Worm (Caenorhabditis elegans) whole organism, L3 larva: ENCODE data around the gene C09F12.2.

Source experiments
- R02D3.7 ChIP-seq: fragments of 150-350 bp; optimal IDR thresholded peaks from 2 replicates; lab custom pipeline; 2014; ENCODE audit warnings: missing biosample characterization, missing genetic modification characterization
- ZK546.5 ChIP-seq: sonication (generic microtip); optimal IDR thresholded peaks from 2 replicates; lab custom pipeline; 2017; ENCODE audit warnings: missing biosample characterization, missing genetic modification characterization
- ceh-16 ChIP-seq: sonication (generic microtip); optimal IDR thresholded peaks from 2 replicates; lab custom pipeline; 2017; ENCODE audit warnings: missing biosample characterization, missing genetic modification characterization
- ceh-28 ChIP-seq: fragments of 150-350 bp; optimal IDR thresholded peaks from 2 replicates; lab custom pipeline; 2014; ENCODE audit warnings: missing biosample characterization, missing genetic modification reagents, missing genetic modification characterization
- ceh-82 ChIP-seq: fragments of 150-350 bp; optimal IDR thresholded peaks from 2 replicates; lab custom pipeline; 2014; ENCODE audit warnings: missing biosample characterization, missing genetic modification characterization
- ceh-9 ChIP-seq: sonication (generic microtip); optimal IDR thresholded peaks from 2 replicates; lab custom pipeline; 2018; ENCODE audit warnings: missing biosample characterization, missing genetic modification characterization
- egl-27 ChIP-seq: sonication (generic microtip); optimal IDR thresholded peaks from 4 replicates; lab custom pipeline; 2017; ENCODE audit warnings: missing biosample characterization, missing genetic modification reagents, missing genetic modification characterization
- egl-5 ChIP-seq: fragments of 150-350 bp; optimal IDR thresholded peaks from 2 replicates; lab custom pipeline; 2017; ENCODE audit warnings: missing biosample characterization, missing genetic modification reagents, missing genetic modification characterization, inconsistent platforms
- elt-1 ChIP-seq: fragments of 150-350 bp; optimal IDR thresholded peaks from 2 replicates; lab custom pipeline; 2014; ENCODE audit warnings: missing biosample characterization, missing genetic modification characterization
- elt-2 ChIP-seq: sonication (generic microtip); optimal IDR thresholded peaks from 2 replicates; lab custom pipeline; 2016; ENCODE audit warnings: missing genetic modification reagents, mild to moderate bottlenecking, missing genetic modification characterization, missing compliant biosample characterization
- elt-3 ChIP-seq, 3 experiments: fragments of 150-350 bp in 1 of 3; sonication (generic microtip) in 2 of 3; optimal IDR thresholded peaks; 2 replicates in 2 of 3; 4 replicates in 1 of 3; lab custom pipeline; 2014 to 2017; ENCODE audit warnings: missing biosample characterization in 3 of 3, missing genetic modification characterization in 3 of 3
- fos-1 ChIP-seq: fragments of 150-350 bp; optimal IDR thresholded peaks from 2 replicates; lab custom pipeline; 2014; ENCODE audit warnings: missing biosample characterization, missing genetic modification characterization
- hmg-11 ChIP-seq: sonication (generic microtip); optimal IDR thresholded peaks from 2 replicates; lab custom pipeline; 2016; ENCODE audit warnings: missing genetic modification characterization, missing compliant biosample characterization
- jun-1 ChIP-seq: fragments of 150-350 bp; optimal IDR thresholded peaks from 2 replicates; lab custom pipeline; 2014; ENCODE audit warnings: missing biosample characterization, missing genetic modification reagents, missing genetic modification characterization
- lin-15B ChIP-seq: fragments of 150-350 bp; optimal IDR thresholded peaks from 2 replicates; lab custom pipeline; 2014; ENCODE audit warnings: missing biosample characterization, missing genetic modification characterization
- lin-39 ChIP-seq: fragments of 150-350 bp; optimal IDR thresholded peaks from 2 replicates; lab custom pipeline; 2018; ENCODE audit warnings: missing biosample characterization, missing genetic modification reagents, missing genetic modification characterization
- lsy-12 ChIP-seq: sonication (generic microtip); optimal IDR thresholded peaks from 2 replicates; lab custom pipeline; 2016; ENCODE audit warnings: mild to moderate bottlenecking, missing genetic modification characterization, missing compliant biosample characterization
- mdl-1 ChIP-seq: fragments of 150-350 bp; optimal IDR thresholded peaks from 2 replicates; lab custom pipeline; 2014; ENCODE audit warnings: missing biosample characterization, missing genetic modification characterization
- mml-1 ChIP-seq: fragments of 150-350 bp; sonication (generic microtip); optimal IDR thresholded peaks from 3 replicates; lab custom pipeline; 2014; ENCODE audit warnings: missing biosample characterization, missing genetic modification characterization
- nfya-1 ChIP-seq: sonication (generic microtip); optimal IDR thresholded peaks from 2 replicates; lab custom pipeline; 2017; ENCODE audit warnings: missing genetic modification characterization, mild to moderate bottlenecking, missing compliant biosample characterization, antibody characterized with exemption, moderate library complexity; ENCODE audit not compliant: insufficient read depth
- nhr-12 ChIP-seq: fragments of 150-350 bp; optimal IDR thresholded peaks from 2 replicates; lab custom pipeline; 2014; ENCODE audit warnings: missing biosample characterization, missing genetic modification characterization
- nhr-23 ChIP-seq: fragments of 150-350 bp; optimal IDR thresholded peaks from 2 replicates; lab custom pipeline; 2014; ENCODE audit warnings: missing biosample characterization, missing genetic modification reagents, missing genetic modification characterization
- nhr-25 ChIP-seq: sonication (generic microtip); optimal IDR thresholded peaks from 2 replicates; lab custom pipeline; 2017; ENCODE audit warnings: missing biosample characterization, missing genetic modification characterization
- nhr-28 ChIP-seq: fragments of 150-350 bp; optimal IDR thresholded peaks from 2 replicates; lab custom pipeline; 2014; ENCODE audit warnings: missing biosample characterization, missing genetic modification characterization
- nhr-43 ChIP-seq: sonication (generic microtip); optimal IDR thresholded peaks from 2 replicates; lab custom pipeline; 2016; ENCODE audit warnings: mild to moderate bottlenecking, missing genetic modification characterization, missing compliant biosample characterization; ENCODE audit not compliant: poor library complexity, severe bottlenecking
- nhr-67 ChIP-seq: fragments of 150-350 bp; optimal IDR thresholded peaks from 2 replicates; lab custom pipeline; 2014; ENCODE audit warnings: missing biosample characterization, missing genetic modification characterization
- nhr-76 ChIP-seq: fragments of 150-350 bp; sonication (generic microtip); optimal IDR thresholded peaks from 5 replicates; lab custom pipeline; 2014; ENCODE audit warnings: missing biosample characterization, missing genetic modification characterization
- nhr-77 ChIP-seq: fragments of 150-350 bp; optimal IDR thresholded peaks from 2 replicates; lab custom pipeline; 2014; ENCODE audit warnings: missing biosample characterization, missing genetic modification characterization
- pha-4 ChIP-seq: fragments of 150-350 bp; optimal IDR thresholded peaks from 2 replicates; lab custom pipeline; 2014; ENCODE audit warnings: missing biosample characterization, missing genetic modification reagents, missing genetic modification characterization
- pqm-1 ChIP-seq: fragments of 150-350 bp; optimal IDR thresholded peaks from 2 replicates; lab custom pipeline; 2017; ENCODE audit warnings: missing biosample characterization, missing genetic modification characterization, inconsistent platforms
- skn-1 ChIP-seq: fragments of 150-350 bp; optimal IDR thresholded peaks from 2 replicates; lab custom pipeline; 2014; ENCODE audit warnings: missing biosample characterization, missing genetic modification characterization
- tbx-2 ChIP-seq: sonication (generic microtip); optimal IDR thresholded peaks from 2 replicates; lab custom pipeline; 2016; ENCODE audit warnings: mild to moderate bottlenecking, missing genetic modification characterization, missing compliant biosample characterization
- unc-62 ChIP-seq: fragments of 150-350 bp; sonication (generic microtip); optimal IDR thresholded peaks from 4 replicates; lab custom pipeline; 2014; ENCODE audit warnings: missing biosample characterization, missing genetic modification reagents, missing genetic modification characterization
- ztf-4 ChIP-seq: fragments of 150-350 bp; optimal IDR thresholded peaks from 2 replicates; lab custom pipeline; 2014; ENCODE audit warnings: missing biosample characterization, missing genetic modification characterization

The C09F12.2 gene

ce11 chrX:11093985-11094593 is 40.4 kb downstream of the C09F12.2 start (continued):
- peak; percentile 77 for TF ChIP-seq ZK546.5 (tag; lab: Kevin White, UChicago)
- TF ChIP-seq mdl-1 (tag; lab: Kevin White, UChicago) = peak; percentile 91
- peak; percentile 98 for TF ChIP-seq fos-1 (tag; lab: Kevin White, UChicago)
- TF ChIP-seq nhr-25 = peak; percentile 99
- peak; percentile 100 for TF ChIP-seq egl-5 (tag; lab: Kevin White, UChicago)
- TF ChIP-seq R02D3.7 (tag; lab: Kevin White, UChicago) = peak; percentile 97
- peak; percentile 99 for TF ChIP-seq nhr-43 (tag; lab: Kevin White, UChicago)
- peak; percentile 97 for TF ChIP-seq ceh-9 (tag; lab: Kevin White, UChicago)
- TF ChIP-seq elt-1 (tag; lab: Kevin White, UChicago) = peak; percentile 75
- peak; percentile 99 for TF ChIP-seq unc-62
- peak; percentile 100 for TF ChIP-seq ceh-82 (tag; lab: Kevin White, UChicago)

ce11 chrX:11095480-11095879 is 41.8 kb downstream of the C09F12.2 start:
- peak; percentile 6 for TF ChIP-seq egl-27 (tag; lab: Kevin White, UChicago)
- no peak for TF ChIP-seq ceh-9 (tag; lab: Kevin White, UChicago)
- TF ChIP-seq elt-1 (tag; lab: Kevin White, UChicago) = no peak
- peak; percentile 92 for TF ChIP-seq nhr-43 (tag; lab: Kevin White, UChicago)
- TF ChIP-seq fos-1 (tag; lab: Kevin White, UChicago) = peak; percentile 2
- peak; percentile 46 for TF ChIP-seq elt-2 (tag; lab: Kevin White, UChicago)
- TF ChIP-seq lsy-12 (tag; lab: Kevin White, UChicago) = peak; percentile 87
- TF ChIP-seq skn-1 (tag; lab: Kevin White, UChicago) = peak; percentile 65
- TF ChIP-seq pha-4 (tag; lab: Kevin White, UChicago) = peak; percentile 47
- no peak for TF ChIP-seq ceh-16 (tag; lab: Kevin White, UChicago)
- peak; percentile 19 for TF ChIP-seq pqm-1 (tag; lab: Kevin White, UChicago)
- peak; percentile 66 for TF ChIP-seq nfya-1 (tag; lab: Kevin White, UChicago)
- peak; percentile 26 for TF ChIP-seq ztf-4 (tag; lab: Kevin White, UChicago)
- TF ChIP-seq lin-15B (tag; lab: Kevin White, UChicago) = peak; percentile 16
- TF ChIP-seq mml-1 (tag; lab: Kevin White, UChicago) = no peak
- TF ChIP-seq mdl-1 (tag; lab: Kevin White, UChicago) = no peak
- peak; percentile 76 for TF ChIP-seq lin-39
- TF ChIP-seq nhr-12 (tag; lab: Kevin White, UChicago) = no peak
- TF ChIP-seq jun-1 (tag; lab: Kevin White, UChicago) = peak; percentile 69
- peak; percentile 80 for TF ChIP-seq ceh-82 (tag; lab: Kevin White, UChicago)
- TF ChIP-seq hmg-11 (tag; lab: Kevin White, UChicago) = peak; percentile 92
- peak; percentile 70 for TF ChIP-seq egl-5 (tag; lab: Kevin White, UChicago)
- peak in 1 of 3 experiments; percentile 58 for TF ChIP-seq elt-3 (tag; optimal IDR thresholded peaks at IDR 0.05; lab: Kevin White, UChicago)
- TF ChIP-seq nhr-28 (tag; lab: Kevin White, UChicago) = no peak
- TF ChIP-seq tbx-2 = peak; percentile 92
- TF ChIP-seq R02D3.7 (tag; lab: Kevin White, UChicago) = peak; percentile 30
- peak; percentile 63 for TF ChIP-seq nhr-77 (tag; lab: Kevin White, UChicago)
- TF ChIP-seq nhr-25 = peak; percentile 69
- TF ChIP-seq nhr-76 = no peak
- peak; percentile 61 for TF ChIP-seq nhr-23 (tag; lab: Kevin White, UChicago)
- peak; percentile 67 for TF ChIP-seq ceh-28 (tag; lab: Kevin White, UChicago)

ce11 chrX:11097343-11097742 is 43.6 kb downstream of the C09F12.2 start:
- TF ChIP-seq R02D3.7 (tag; lab: Kevin White, UChicago) (no peak), elt-1 (tag; lab: Kevin White, UChicago) (no peak), egl-27 (tag; lab: Kevin White, UChicago) (no peak), nhr-67 (tag; lab: Kevin White, UChicago) (no peak), mdl-1 (tag; lab: Kevin White, UChicago) (no peak), ZK546.5 (tag; lab: Kevin White, UChicago) (no peak), pqm-1 (tag; lab: Kevin White, UChicago) (no peak), nhr-77 (tag; lab: Kevin White, UChicago) (no peak)
